Fruit fly (Drosophila melanogaster) whole organism, adult: Measurements from ENCODE around the gene HP1b.

Experiments used
- CG11617 ChIP-seq: fragments of 200-800 bp; sonication (Bioruptor generic); optimal IDR thresholded peaks from 2 replicates; lab custom pipeline; 2017; ENCODE audit warnings: mild to moderate bottlenecking, missing biosample characterization, missing genetic modification reagents, missing genetic modification characterization
- CG12768 ChIP-seq: fragments of 200-800 bp; sonication (Bioruptor generic); optimal IDR thresholded peaks from 2 replicates; lab custom pipeline; 2017; ENCODE audit warnings: missing biosample characterization, missing genetic modification characterization, mild to moderate bottlenecking, moderate library complexity, missing genetic modification reagents
- CG5204 ChIP-seq: fragments of 200-800 bp; sonication (Bioruptor generic); optimal IDR thresholded peaks from 2 replicates; lab custom pipeline; 2016; ENCODE audit warnings: missing biosample characterization, missing genetic modification characterization
- CG7101 ChIP-seq: fragments of 200-800 bp; sonication (Bioruptor generic); optimal IDR thresholded peaks from 2 replicates; lab custom pipeline; 2018; ENCODE audit warnings: missing biosample characterization, mild to moderate bottlenecking, missing genetic modification characterization, moderate library complexity
- Clk ChIP-seq: fragments of 200-800 bp; sonication (Bioruptor generic); optimal IDR thresholded peaks from 2 replicates; lab custom pipeline; 2017; ENCODE audit warnings: missing biosample characterization, missing genetic modification characterization
- Crg-1 ChIP-seq: fragments of 200-800 bp; sonication (Bioruptor generic); optimal IDR thresholded peaks from 2 replicates; lab custom pipeline; 2016; ENCODE audit warnings: missing biosample characterization, missing genetic modification characterization
- Hr96 ChIP-seq: fragments of 200-800 bp; sonication (Bioruptor generic); optimal IDR thresholded peaks from 2 replicates; lab custom pipeline; 2016; ENCODE audit warnings: missing biosample characterization, missing genetic modification characterization
- cic ChIP-seq: fragments of 200-800 bp; sonication (Bioruptor generic); optimal IDR thresholded peaks from 2 replicates; lab custom pipeline; 2017; ENCODE audit warnings: missing biosample characterization, mild to moderate bottlenecking, missing genetic modification characterization, moderate library complexity
- ovo ChIP-seq: fragments of 200-800 bp; sonication (Bioruptor generic); optimal IDR thresholded peaks from 2 replicates; lab custom pipeline; 2016; ENCODE audit warnings: missing biosample characterization, missing genetic modification characterization
- pad ChIP-seq: fragments of 200-800 bp; sonication (Bioruptor generic); optimal IDR thresholded peaks from 3 replicates; lab custom pipeline; 2017; ENCODE audit warnings: missing biosample characterization, missing genetic modification characterization, mild to moderate bottlenecking, moderate library complexity, missing genetic modification reagents
- tj ChIP-seq: fragments of 200-800 bp; sonication (Bioruptor generic); optimal IDR thresholded peaks from 3 replicates; lab custom pipeline; 2017; ENCODE audit warnings: missing biosample characterization, mild to moderate bottlenecking, missing genetic modification characterization, moderate library complexity
- toe ChIP-seq: fragments of 200-800 bp; sonication (Bioruptor generic); optimal IDR thresholded peaks from 2 replicates; lab custom pipeline; 2016; ENCODE audit warnings: missing biosample characterization, missing genetic modification characterization

DNA sequence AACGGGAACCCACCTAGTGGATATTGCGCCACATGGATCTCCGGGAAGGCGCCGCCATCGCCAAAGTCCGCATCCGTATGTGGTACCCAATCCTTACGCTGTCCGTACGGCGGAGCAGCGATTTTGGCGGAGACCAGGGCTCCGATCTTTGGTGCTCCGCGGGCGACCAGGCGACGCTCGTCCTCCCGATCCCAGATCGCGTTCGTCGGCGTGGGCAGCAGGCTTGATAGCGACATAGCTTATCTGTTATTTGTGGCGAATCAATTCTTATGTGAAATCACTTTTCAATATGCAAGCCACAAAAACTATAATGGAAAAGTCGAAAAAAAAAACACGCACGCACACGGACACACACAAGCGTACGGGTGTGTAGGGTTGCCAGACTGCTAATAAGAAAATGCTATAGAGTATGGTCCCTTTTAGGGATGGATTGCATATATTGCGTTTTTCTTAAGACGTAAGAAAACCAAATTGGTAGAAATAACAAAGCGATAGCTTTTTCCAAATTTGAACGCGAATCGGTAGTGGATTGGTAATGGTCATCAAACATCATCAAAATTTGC lies 25.4 kb downstream of the HP1b start, which contains the start of gene Bx42:
- TF ChIP-seq CG12768 (GFP tag; lab: Kevin White, UChicago), result no peak
- TF ChIP-seq toe, result no peak
- TF ChIP-seq Crg-1 (GFP tag; lab: Kevin White, UChicago), result no peak
- peak; percentile 28 for TF ChIP-seq CG11617 (GFP tag; lab: Kevin White, UChicago)
- no peak for TF ChIP-seq CG5204 (GFP tag; lab: Kevin White, UChicago)
- TF ChIP-seq CG7101 (tag; lab: Kevin White, UChicago), result no peak
- no peak for TF ChIP-seq ovo (GFP tag; lab: Kevin White, UChicago)
- TF ChIP-seq Hr96 (GFP tag; lab: Kevin White, UChicago), result no peak
- TF ChIP-seq Clk, result no peak
- TF ChIP-seq pad (GFP tag; lab: Kevin White, UChicago), result no peak
- TF ChIP-seq tj (GFP tag; lab: Kevin White, UChicago), result no peak
- TF ChIP-seq cic, result no peak
